Worm (Caenorhabditis elegans) whole organism, L4 larva: ENCODE data around the gene mop-25.2.

Source experiments
- D1046.2 ChIP-seq: fragments of 200-800 bp; sonication (Bioruptor generic); IDR thresholded peaks from 2 replicates; pipeline ENCODE4 v1.3.6; 2022; ENCODE audit warnings: missing genetic modification characterization, missing compliant biosample characterization
- F44E2.7 ChIP-seq: fragments of 200-800 bp; sonication (Bioruptor generic); IDR thresholded peaks from 2 replicates; pipeline ENCODE4 v2.1.2; 2022; ENCODE audit warnings: missing genetic modification characterization, missing compliant biosample characterization
- aha-1 ChIP-seq: fragments of 150-350 bp; peaks from one replicate; lab custom pipeline; 2014; ENCODE audit warnings: missing biosample characterization, missing genetic modification characterization
- ceh-82 ChIP-seq: sonication (generic microtip); optimal IDR thresholded peaks from 2 replicates; lab custom pipeline; 2017; ENCODE audit warnings: missing biosample characterization, missing genetic modification characterization
- ces-1 ChIP-seq: fragments of 150-350 bp; sonication (generic microtip); optimal IDR thresholded peaks from 4 replicates; lab custom pipeline; 2014; ENCODE audit warnings: missing biosample characterization, missing genetic modification reagents, missing genetic modification characterization
- cey-2 ChIP-seq: sonication (generic microtip); optimal IDR thresholded peaks from 3 replicates; lab custom pipeline; 2017; ENCODE audit warnings: missing genetic modification characterization, mild to moderate bottlenecking, missing compliant biosample characterization, antibody characterized with exemption, borderline replicate concordance; ENCODE audit not compliant: insufficient read depth
- ctbp-1 ChIP-seq: fragments of 200-800 bp; sonication (Bioruptor generic); IDR thresholded peaks from 2 replicates; pipeline ENCODE4 v1.3.6; 2022; ENCODE audit warnings: missing genetic modification reagents, missing genetic modification characterization, missing compliant biosample characterization
- dve-1 ChIP-seq: sonication (generic microtip); optimal IDR thresholded peaks from 2 replicates; lab custom pipeline; 2017; ENCODE audit warnings: antibody characterized with exemption, mild to moderate bottlenecking, missing genetic modification characterization, missing compliant biosample characterization; ENCODE audit not compliant: insufficient read depth
- egl-43 ChIP-seq: fragments of 200-800 bp; sonication (Bioruptor generic); IDR thresholded peaks from 2 replicates; pipeline ENCODE4 v1.3.6; 2022; ENCODE audit warnings: missing genetic modification reagents, missing genetic modification characterization, missing compliant biosample characterization
- fkh-10 ChIP-seq: fragments of 150-350 bp; optimal IDR thresholded peaks from 2 replicates; lab custom pipeline; 2014; ENCODE audit warnings: missing biosample characterization, missing genetic modification reagents, missing genetic modification characterization
- hlh-11 ChIP-seq: fragments of 200-800 bp; sonication (Bioruptor generic); optimal IDR thresholded peaks from 2 replicates; lab custom pipeline; 2018; ENCODE audit warnings: mild to moderate bottlenecking, missing genetic modification characterization, missing compliant biosample characterization
- hmg-1.1 ChIP-seq: fragments of 200-800 bp; sonication (Bioruptor generic); IDR thresholded peaks from 2 replicates; pipeline ENCODE4 v1.3.6; 2022; ENCODE audit warnings: missing genetic modification reagents, missing genetic modification characterization, missing compliant biosample characterization
- jun-1 ChIP-seq: fragments of 150-350 bp; optimal IDR thresholded peaks from 2 replicates; lab custom pipeline; 2014; ENCODE audit warnings: missing biosample characterization, missing genetic modification reagents, missing genetic modification characterization
- lim-7 ChIP-seq: fragments of 200-800 bp; sonication (Bioruptor generic); IDR thresholded peaks from 2 replicates; pipeline ENCODE4 v1.3.6; 2022; ENCODE audit warnings: missing genetic modification characterization, missing compliant biosample characterization
- lin-1 ChIP-seq: fragments of 200-800 bp; sonication (Bioruptor generic); IDR thresholded peaks from 2 replicates; pipeline ENCODE4 v1.3.6; 2022; ENCODE audit warnings: missing genetic modification reagents, missing genetic modification characterization, missing compliant biosample characterization
- lin-39 ChIP-seq: fragments of 150-350 bp; optimal IDR thresholded peaks from 2 replicates; lab custom pipeline; 2014; ENCODE audit warnings: missing biosample characterization, missing genetic modification reagents, missing genetic modification characterization
- lsy-2 ChIP-seq, 2 experiments: fragments of 150-350 bp in 1 of 2; sonication (generic microtip) in 1 of 2; optimal IDR thresholded peaks; 2 replicates each; lab custom pipeline; 2014 to 2017; ENCODE audit warnings: missing biosample characterization in 2 of 2, missing genetic modification characterization in 2 of 2
- mdl-1 ChIP-seq, 2 experiments: fragments of 150-350 bp in 1 of 2; sonication (generic microtip) in 1 of 2; optimal IDR thresholded peaks; 2 replicates each; lab custom pipeline; 2014 to 2017; ENCODE audit warnings: missing biosample characterization in 2 of 2, missing genetic modification characterization in 2 of 2
- mxl-3 ChIP-seq: fragments of 200-800 bp; sonication (Bioruptor generic); optimal IDR thresholded peaks from 2 replicates; lab custom pipeline; 2018; ENCODE audit warnings: mild to moderate bottlenecking, missing genetic modification characterization, missing compliant biosample characterization
- nhr-11 ChIP-seq: fragments of 150-350 bp; optimal IDR thresholded peaks from 2 replicates; lab custom pipeline; 2014; ENCODE audit warnings: missing biosample characterization, missing genetic modification characterization
- nhr-237 ChIP-seq: sonication (generic microtip); optimal IDR thresholded peaks from 2 replicates; lab custom pipeline; 2017; ENCODE audit warnings: missing biosample characterization, missing genetic modification characterization
- nhr-28 ChIP-seq: fragments of 150-350 bp; optimal IDR thresholded peaks from 2 replicates; lab custom pipeline; 2014; ENCODE audit warnings: missing biosample characterization, missing genetic modification characterization
- nhr-77 ChIP-seq: fragments of 150-350 bp; optimal IDR thresholded peaks from 2 replicates; lab custom pipeline; 2014; ENCODE audit warnings: missing biosample characterization, missing genetic modification characterization
- pha-4 ChIP-seq, 2 experiments: fragments of 150-350 bp in 1 of 2; fragments of 200-800 bp in 1 of 2; sonication (Bioruptor generic) in 1 of 2; IDR thresholded peaks in 1 of 2; optimal IDR thresholded peaks in 1 of 2; 2 replicates each; pipeline versions ENCODE4 v1.3.6 to Lab custom; 2014 to 2022; ENCODE audit warnings: missing genetic modification characterization in 2 of 2, missing genetic modification reagents in 2 of 2, missing biosample characterization in 1 of 2, missing compliant biosample characterization in 1 of 2
- rbr-2 ChIP-seq: sonication (generic microtip); optimal IDR thresholded peaks from 2 replicates; lab custom pipeline; 2016; ENCODE audit warnings: missing genotype, missing genetic modification characterization, missing compliant biosample characterization
- sdz-12 ChIP-seq: fragments of 200-800 bp; sonication (Bioruptor generic); optimal IDR thresholded peaks from 2 replicates; lab custom pipeline; 2018; ENCODE audit warnings: mild to moderate bottlenecking, missing genetic modification characterization, missing compliant biosample characterization
- snpc-4 ChIP-seq: fragments of 150-350 bp; optimal IDR thresholded peaks from 2 replicates; lab custom pipeline; 2014; ENCODE audit warnings: missing biosample characterization, missing genetic modification characterization
- spr-3 ChIP-seq: fragments of 200-800 bp; sonication (Bioruptor generic); optimal IDR thresholded peaks from 2 replicates; lab custom pipeline; 2018; ENCODE audit warnings: mild to moderate bottlenecking, missing genetic modification characterization, missing compliant biosample characterization
- tag-97 ChIP-seq: fragments of 200-800 bp; sonication (Bioruptor generic); IDR thresholded peaks from 2 replicates; pipeline ENCODE4 v1.3.6; 2022; ENCODE audit warnings: missing genetic modification characterization, missing compliant biosample characterization
- tra-1 ChIP-seq: fragments of 200-800 bp; sonication (Bioruptor generic); IDR thresholded peaks from 2 replicates; pipeline ENCODE4 v1.3.6; 2022; ENCODE audit warnings: missing genetic modification reagents, missing genetic modification characterization, missing compliant biosample characterization
- unc-62 ChIP-seq, 3 experiments: fragments of 150-350 bp in 1 of 3; sonication (generic microtip); optimal IDR thresholded peaks in 2 of 3; peaks in 1 of 3; 1 replicate in 1 of 3; 2 replicates in 2 of 3; lab custom pipeline; 2014 to 2017; ENCODE audit warnings: missing biosample characterization in 3 of 3, missing genetic modification characterization in 3 of 3, missing genetic modification reagents in 3 of 3, missing genotype in 1 of 3
- zfp-2 ChIP-seq: sonication (generic microtip); optimal IDR thresholded peaks from 2 replicates; lab custom pipeline; 2016; ENCODE audit warnings: mild to moderate bottlenecking, missing genetic modification characterization, missing compliant biosample characterization
- zip-11 ChIP-seq: fragments of 200-800 bp; sonication (Bioruptor generic); IDR thresholded peaks from 2 replicates; pipeline ENCODE4 v1.3.6; 2022; ENCODE audit warnings: missing genetic modification characterization, missing compliant biosample characterization

mop-25.2 gene

ce11 chrII:9729866-9730265 is 26.4 kb upstream of the mop-25.2 start:
- no peak for TF ChIP-seq nhr-237 (tag; lab: Kevin White, UChicago)
- peak; percentile 27; the same call in 1 of the 2 replicates for TF ChIP-seq hmg-1.1 (GFP tag; lab: Robert Waterston, UW)
- peak; percentile 3 for TF ChIP-seq hlh-11 (tag; lab: Kevin White, UChicago)
- TF ChIP-seq unc-62 (GFP tag; optimal IDR thresholded peaks at IDR 0.05 in 1 of 2; lab: Kevin White, UChicago): peak in 1 of 2 experiments; percentile 19
- TF ChIP-seq unc-62 (tag; optimal IDR thresholded peaks at IDR 0.05; lab: Kevin White, UChicago): no peak
- TF ChIP-seq rbr-2: peak; percentile 28

ce11 chrII:9729196-9729595 is 25.7 kb upstream of the mop-25.2 start:
- no peak for TF ChIP-seq zfp-2 (tag; lab: Kevin White, UChicago)
- TF ChIP-seq nhr-11: no peak
- no peak for TF ChIP-seq lin-39 (tag; lab: Kevin White, UChicago)
- no peak for TF ChIP-seq zip-11 (GFP tag; lab: Robert Waterston, UW)
- TF ChIP-seq hlh-11 (tag; lab: Kevin White, UChicago): peak; percentile 12
- TF ChIP-seq nhr-28 (tag; lab: Kevin White, UChicago): peak; percentile 24
- TF ChIP-seq cey-2 (tag; lab: Kevin White, UChicago): no peak
- TF ChIP-seq fkh-10 (GFP tag; lab: Kevin White, UChicago): no peak
- no peak for TF ChIP-seq egl-43 (GFP tag; lab: Robert Waterston, UW)
- TF ChIP-seq spr-3 (GFP tag; lab: Kevin White, UChicago): no peak
- no peak for TF ChIP-seq D1046.2 (GFP tag; lab: Robert Waterston, UW)
- no peak for TF ChIP-seq pha-4 (GFP tag; IDR thresholded peaks at IDR 0.05; lab: Robert Waterston, UW)
- no peak for TF ChIP-seq pha-4 (tag; optimal IDR thresholded peaks at IDR 0.05; lab: Kevin White, UChicago)
- TF ChIP-seq mdl-1 (tag; optimal IDR thresholded peaks at IDR 0.05; lab: Kevin White, UChicago): peak in 1 of 2 experiments; percentile 45
- TF ChIP-seq nhr-77 (tag; lab: Kevin White, UChicago): no peak
- TF ChIP-seq lin-1: no peak
- no peak for TF ChIP-seq jun-1 (tag; lab: Kevin White, UChicago)
- 0 out of 2 replicates have a peak, but pooled peaks have one; percentile 65 for TF ChIP-seq tra-1 (GFP tag; lab: Robert Waterston, UW)
- TF ChIP-seq aha-1 (tag; lab: Kevin White, UChicago): peak; percentile 49
- peak; percentile 55 for TF ChIP-seq mxl-3 (GFP tag; lab: Kevin White, UChicago)

- 0 out of 2 replicates have a peak, but pooled peaks have one; percentile 20 for TF ChIP-seq ctbp-1 (GFP tag; lab: Robert Waterston, UW)
- TF ChIP-seq lsy-2 (tag; optimal IDR thresholded peaks at IDR 0.05; lab: Kevin White, UChicago): peak in 1 of 2 experiments; percentile 1
- peak; percentile 64 for TF ChIP-seq ces-1 (GFP tag; lab: Kevin White, UChicago)
- no peak for TF ChIP-seq dve-1 (tag; lab: Kevin White, UChicago)
- no peak for TF ChIP-seq hmg-1.1 (GFP tag; lab: Robert Waterston, UW)
- TF ChIP-seq snpc-4 (tag; lab: Kevin White, UChicago): no peak
- TF ChIP-seq tag-97: no peak
- TF ChIP-seq fkh-10 (GFP tag; lab: Kevin White, UChicago): peak; percentile 83
Observed at ce11 chrII:9728506-9728905, 25.0 kb upstream of the mop-25.2 start.

ce11 chrII:9727192-9727699 is 23.7 kb upstream of the mop-25.2 start:
- TF ChIP-seq unc-62 (GFP tag; optimal IDR thresholded peaks at IDR 0.05 in 1 of 2; lab: Kevin White, UChicago) (peak in 1 of 2 experiments; percentile 32), unc-62 (tag; optimal IDR thresholded peaks at IDR 0.05; lab: Kevin White, UChicago) (no peak), egl-43 (GFP tag; lab: Robert Waterston, UW) (0 out of 2 replicates have a peak, but pooled peaks have one; percentile 10), dve-1 (tag; lab: Kevin White, UChicago) (no peak), lim-7 (GFP tag; lab: Robert Waterston, UW) (no peak), F44E2.7 (GFP tag; lab: Robert Waterston, UW) (no peak), sdz-12 (no peak), nhr-11 (peak; percentile 8), lsy-2 (tag; optimal IDR thresholded peaks at IDR 0.05; lab: Kevin White, UChicago) (peak in 1 of 2 experiments; percentile 6), ceh-82 (tag; lab: Kevin White, UChicago) (no peak), tra-1 (GFP tag; lab: Robert Waterston, UW) (0 out of 2 replicates have a peak, but pooled peaks have one; percentile 42), hlh-11 (tag; lab: Kevin White, UChicago) (peak; percentile 12), hmg-1.1 (GFP tag; lab: Robert Waterston, UW) (0 out of 2 replicates have a peak, but pooled peaks have one; percentile 38)
